Fruit fly (Drosophila melanogaster): ENCODE measurements around the gene Pstk.

DNA sequence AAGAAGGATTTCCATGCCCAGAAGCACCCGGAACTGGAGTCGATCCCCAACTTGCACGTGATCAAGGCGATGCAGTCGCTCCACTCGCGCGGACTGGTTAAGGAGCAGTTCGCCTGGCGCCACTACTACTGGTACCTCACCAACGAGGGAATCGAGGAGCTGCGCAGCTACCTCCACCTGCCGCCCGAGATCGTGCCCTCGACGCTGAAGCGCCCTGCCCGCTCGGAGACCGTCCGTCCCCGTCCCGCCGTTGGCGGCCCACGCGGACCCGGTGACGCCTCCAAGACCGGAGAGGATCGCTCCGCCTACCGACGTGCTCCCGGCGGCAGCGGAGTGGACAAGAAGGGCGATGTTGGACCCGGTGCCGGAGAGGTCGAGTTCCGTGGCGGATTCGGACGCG lies 19.8 kb downstream of the Pstk start:
- TF ChIP-seq CTCF (optimal IDR thresholded peaks at IDR 0.05) = no peak
- TF ChIP-seq CG8478 (optimal IDR thresholded peaks at IDR 0.05) = no peak

Measured in S2 (cell line).